Fruit fly (Drosophila melanogaster) whole organism, embryonic: ENCODE results near the gene CG14302.
A peak's percentile ranks its signal among the peaks of the same experiment; 100 is the strongest.

Experiments used
- CG10543 ChIP-seq: fragments of 200-800 bp; sonication (Bioruptor generic); optimal IDR thresholded peaks from 3 replicates; lab custom pipeline; 2017; ENCODE audit warnings: missing biosample characterization, mild to moderate bottlenecking, missing genetic modification characterization, moderate library complexity
- CG11456 ChIP-seq: fragments of 200-800 bp; sonication (Bioruptor generic); IDR thresholded peaks from 3 replicates; pipeline ENCODE4 v1.3.6; 2022; ENCODE audit warnings: missing biosample characterization, missing genetic modification characterization
- CG11723 ChIP-seq: fragments of 200-800 bp; sonication (Bioruptor generic); optimal IDR thresholded peaks from 2 replicates; lab custom pipeline; 2017; ENCODE audit warnings: missing biosample characterization, mild to moderate bottlenecking, missing genetic modification characterization
- CG13624 ChIP-seq: fragments of 200-800 bp; sonication (Bioruptor generic); optimal IDR thresholded peaks from 2 replicates; lab custom pipeline; 2016; ENCODE audit warnings: missing biosample characterization, missing genetic modification characterization
- CG14965 ChIP-seq: fragments of 200-800 bp; sonication (Bioruptor generic); optimal IDR thresholded peaks from 2 replicates; lab custom pipeline; 2016; ENCODE audit warnings: missing biosample characterization, missing genetic modification characterization, borderline replicate concordance
- CG16813 ChIP-seq: fragments of 200-800 bp; sonication (Bioruptor generic); IDR thresholded peaks from 3 replicates; pipeline ENCODE4 v1.3.6; 2022; ENCODE audit warnings: missing biosample characterization, missing genetic modification characterization; ENCODE audit not compliant: partially characterized antibody
- CG18599 ChIP-seq: fragments of 200-800 bp; sonication (Bioruptor generic); optimal IDR thresholded peaks from 3 replicates; lab custom pipeline; 2017; ENCODE audit warnings: missing biosample characterization, missing genetic modification characterization, mild to moderate bottlenecking, moderate library complexity, missing genetic modification reagents
- CG18619 ChIP-seq: fragments of 200-800 bp; sonication (Bioruptor generic); optimal IDR thresholded peaks from 3 replicates; lab custom pipeline; 2017; ENCODE audit warnings: missing biosample characterization, mild to moderate bottlenecking, missing genetic modification characterization
- CG2116 ChIP-seq: fragments of 200-800 bp; sonication (Bioruptor generic); optimal IDR thresholded peaks from 3 replicates; lab custom pipeline; 2018; ENCODE audit warnings: missing biosample characterization, mild to moderate bottlenecking, missing genetic modification characterization
- CG2120 ChIP-seq: fragments of 200-800 bp; sonication (Bioruptor generic); optimal IDR thresholded peaks from 3 replicates; lab custom pipeline; 2016; ENCODE audit warnings: missing biosample characterization, missing genetic modification characterization
- CG2199 ChIP-seq: fragments of 200-800 bp; sonication (Bioruptor generic); IDR thresholded peaks from 3 replicates; pipeline ENCODE4 v1.3.6; 2022; ENCODE audit warnings: missing biosample characterization, missing genetic modification characterization
- CG2889 ChIP-seq: fragments of 200-800 bp; sonication (Bioruptor generic); IDR thresholded peaks from 3 replicates; pipeline ENCODE4 v1.3.6; 2022; ENCODE audit warnings: missing biosample characterization, missing genetic modification characterization
- CG31365 ChIP-seq: fragments of 200-800 bp; sonication (Bioruptor generic); optimal IDR thresholded peaks from 2 replicates; lab custom pipeline; 2018; ENCODE audit warnings: missing biosample characterization, mild to moderate bottlenecking, missing genetic modification characterization
- CG31441 ChIP-seq: fragments of 200-800 bp; sonication (Bioruptor generic); IDR thresholded peaks from 2 replicates; pipeline ENCODE4 v1.3.6; 2022; ENCODE audit warnings: missing biosample characterization, missing genetic modification characterization
- CG32767 ChIP-seq: fragments of 200-800 bp; sonication (Bioruptor generic); IDR thresholded peaks from 2 replicates; pipeline ENCODE4 v1.3.6; 2022; ENCODE audit warnings: missing biosample characterization, missing genetic modification characterization
- CG33213 ChIP-seq: fragments of 200-800 bp; sonication (Bioruptor generic); optimal IDR thresholded peaks from 3 replicates; lab custom pipeline; 2016; ENCODE audit warnings: missing biosample characterization, missing genetic modification characterization
- CG42726 ChIP-seq: fragments of 200-800 bp; sonication (Bioruptor generic); IDR thresholded peaks from 2 replicates; pipeline ENCODE4 v1.3.6; 2022; ENCODE audit warnings: missing biosample characterization, missing genetic modification characterization; ENCODE audit not compliant: partially characterized antibody
- CG4282 ChIP-seq: fragments of 200-800 bp; sonication (Bioruptor generic); optimal IDR thresholded peaks from 2 replicates; lab custom pipeline; 2016; ENCODE audit warnings: missing biosample characterization, missing genetic modification characterization
- CG4328 ChIP-seq: fragments of 200-800 bp; sonication (Bioruptor generic); optimal IDR thresholded peaks from 3 replicates; lab custom pipeline; 2017; ENCODE audit warnings: missing biosample characterization, missing genetic modification reagents, missing genetic modification characterization
- CG8089 ChIP-seq: fragments of 200-800 bp; sonication (Bioruptor generic); optimal IDR thresholded peaks from 3 replicates; lab custom pipeline; 2016; ENCODE audit warnings: missing biosample characterization, missing genetic modification characterization
- CG8359 ChIP-seq: fragments of 200-800 bp; sonication (Bioruptor generic); optimal IDR thresholded peaks from 2 replicates; lab custom pipeline; 2017; ENCODE audit warnings: missing biosample characterization, mild to moderate bottlenecking, missing genetic modification characterization, borderline replicate concordance
- CG8478 ChIP-seq: fragments of >200 bp; optimal IDR thresholded peaks from 2 replicates; lab custom pipeline; 2018
- CG9609 ChIP-seq: fragments of 200-800 bp; sonication (Bioruptor generic); optimal IDR thresholded peaks from 3 replicates; lab custom pipeline; 2016; ENCODE audit warnings: missing biosample characterization, missing genetic modification characterization
- Chrac-16 ChIP-seq: fragments of 200-800 bp; sonication (Bioruptor generic); optimal IDR thresholded peaks from 3 replicates; lab custom pipeline; 2016; ENCODE audit warnings: missing biosample characterization, missing genetic modification characterization
- CkIIα-i1 ChIP-seq: fragments of 200-800 bp; sonication (Bioruptor generic); IDR thresholded peaks from 2 replicates; pipeline ENCODE4 v1.3.6; 2022; ENCODE audit warnings: missing biosample characterization, missing genetic modification characterization
- Dll ChIP-seq: fragments of 200-800 bp; sonication (Bioruptor generic); IDR thresholded peaks from 4 replicates; pipeline ENCODE4 v1.3.6; 2022; ENCODE audit warnings: missing biosample characterization, missing genetic modification characterization; ENCODE audit not compliant: partially characterized antibody
- Doc2 ChIP-seq: fragments of 200-800 bp; sonication (Bioruptor generic); IDR thresholded peaks from 2 replicates; pipeline ENCODE4 v1.3.6; 2022; ENCODE audit warnings: missing biosample characterization, missing genetic modification characterization
- Dp ChIP-seq: fragments of 200-800 bp; sonication (Bioruptor generic); optimal IDR thresholded peaks from 2 replicates; lab custom pipeline; 2018; ENCODE audit warnings: missing biosample characterization, mild to moderate bottlenecking, missing genetic modification characterization, moderate library complexity
- H2.0 ChIP-seq: fragments of 200-800 bp; sonication (Bioruptor generic); IDR thresholded peaks from 2 replicates; pipeline ENCODE4 v1.3.6; 2022; ENCODE audit warnings: missing biosample characterization, missing genetic modification characterization
- Hr3 ChIP-seq: fragments of 200-800 bp; sonication (Bioruptor generic); optimal IDR thresholded peaks from 3 replicates; lab custom pipeline; 2016; ENCODE audit warnings: missing biosample characterization, missing genetic modification characterization
- NK7.1 ChIP-seq: fragments of 200-800 bp; sonication (Bioruptor generic); optimal IDR thresholded peaks from 3 replicates; lab custom pipeline; 2016; ENCODE audit warnings: missing biosample characterization, missing genetic modification characterization
- Xbp1 ChIP-seq: fragments of 200-800 bp; sonication (Bioruptor generic); optimal IDR thresholded peaks from 3 replicates; lab custom pipeline; 2016; ENCODE audit warnings: missing biosample characterization, mild to moderate bottlenecking, missing genetic modification characterization
- YL-1 ChIP-seq: fragments of 200-800 bp; sonication (Bioruptor generic); optimal IDR thresholded peaks from 3 replicates; lab custom pipeline; 2017; ENCODE audit warnings: missing biosample characterization, mild to moderate bottlenecking, missing genetic modification characterization
- al ChIP-seq: fragments of 200-800 bp; sonication (Bioruptor generic); IDR thresholded peaks from 2 replicates; pipeline ENCODE4 v1.3.6; 2022; ENCODE audit warnings: missing biosample characterization, missing genetic modification characterization
- chinmo ChIP-seq: fragments of 200-800 bp; sonication (Bioruptor generic); IDR thresholded peaks from 4 replicates; pipeline ENCODE4 v1.3.6; 2022; ENCODE audit warnings: missing biosample characterization, missing genetic modification characterization; ENCODE audit not compliant: partially characterized antibody
- corto ChIP-seq: fragments of 200-800 bp; sonication (Bioruptor generic); optimal IDR thresholded peaks from 2 replicates; lab custom pipeline; 2016; ENCODE audit warnings: missing biosample characterization, mild to moderate bottlenecking, missing genetic modification characterization, moderate library complexity
- ems ChIP-seq: fragments of 200-800 bp; sonication (Bioruptor generic); optimal IDR thresholded peaks from 3 replicates; lab custom pipeline; 2016; ENCODE audit warnings: missing biosample characterization, missing genetic modification characterization
- gfzf ChIP-seq: fragments of 200-800 bp; sonication (Bioruptor generic); optimal IDR thresholded peaks from 2 replicates; lab custom pipeline; 2016; ENCODE audit warnings: missing biosample characterization, mild to moderate bottlenecking, missing genetic modification characterization, moderate library complexity
- hb ChIP-seq: fragments of 200-800 bp; sonication (Bioruptor generic); IDR thresholded peaks from 3 replicates; pipeline ENCODE4 v1.3.6; 2022; ENCODE audit warnings: missing biosample characterization, missing genetic modification characterization; ENCODE audit not compliant: partially characterized antibody
- lbe ChIP-seq: fragments of 200-800 bp; sonication (Bioruptor generic); optimal IDR thresholded peaks from 2 replicates; lab custom pipeline; 2016; ENCODE audit warnings: missing biosample characterization, mild to moderate bottlenecking, missing genetic modification characterization
- row ChIP-seq: fragments of 200-800 bp; sonication (Bioruptor generic); IDR thresholded peaks from 3 replicates; pipeline ENCODE4 v1.3.6; 2022; ENCODE audit warnings: missing biosample characterization, missing genetic modification characterization
- so ChIP-seq: fragments of 200-800 bp; sonication (Bioruptor generic); IDR thresholded peaks from 3 replicates; pipeline ENCODE4 v1.3.6; 2022; ENCODE audit warnings: missing biosample characterization, missing genetic modification characterization
- sr ChIP-seq: fragments of 200-800 bp; sonication (Bioruptor generic); IDR thresholded peaks from 3 replicates; pipeline ENCODE4 v1.3.6; 2022; ENCODE audit warnings: missing biosample characterization, missing genetic modification characterization
- stc ChIP-seq: fragments of 200-800 bp; sonication (Bioruptor generic); IDR thresholded peaks from 2 replicates; pipeline ENCODE4 v1.3.6; 2022; ENCODE audit warnings: missing biosample characterization, missing genetic modification characterization
- tll ChIP-seq, 2 experiments: fragments of 200-800 bp in 1 of 2; fragments of >200 bp in 1 of 2; sonication (Bioruptor generic) in 1 of 2; optimal IDR thresholded peaks; 2 replicates each; lab custom pipeline; 2017 to 2019; ENCODE audit warnings: missing biosample characterization in 2 of 2, missing genetic modification characterization in 2 of 2, mild to moderate bottlenecking in 1 of 2, moderate library complexity in 1 of 2
- toy ChIP-seq: fragments of 200-800 bp; sonication (Bioruptor generic); IDR thresholded peaks from 2 replicates; pipeline ENCODE4 v1.3.6; 2022; ENCODE audit warnings: missing biosample characterization, missing genetic modification characterization
- vfl ChIP-seq: fragments of 200-800 bp; sonication (Bioruptor generic); optimal IDR thresholded peaks from 2 replicates; lab custom pipeline; 2016; ENCODE audit warnings: missing biosample characterization, missing genetic modification characterization
- vvl ChIP-seq: fragments of 200-800 bp; sonication (Bioruptor generic); IDR thresholded peaks from 2 replicates; pipeline ENCODE4 v1.3.6; 2022; ENCODE audit warnings: missing biosample characterization, missing genetic modification characterization
- yki ChIP-seq: fragments of >200 bp; optimal IDR thresholded peaks from 3 replicates; lab custom pipeline; 2018

Gene CG14302

dm6 chr3R:18739978-18740954 is 7.8 kb downstream of the CG14302 start (continued):
- TF ChIP-seq Xbp1 (no peak), CG31441 (GFP tag; lab: Robert Waterston, UW) (no peak), CG2199 (GFP tag; lab: Robert Waterston, UW) (no peak), CG8359 (GFP tag; lab: Kevin White, UChicago) (no peak), stc (GFP tag; lab: Robert Waterston, UW) (no peak), CG42726 (GFP tag; lab: Robert Waterston, UW) (peak; percentile 56; the same call in 1 of the 2 replicates), lbe (GFP tag; lab: Kevin White, UChicago) (no peak), CG10543 (peak; percentile 70), al (no peak), CG9609 (GFP tag; lab: Kevin White, UChicago) (no peak), corto (GFP tag; lab: Kevin White, UChicago) (peak; percentile 8), gfzf (GFP tag; lab: Kevin White, UChicago) (no peak), YL-1 (GFP tag; lab: Kevin White, UChicago) (no peak), Dp (GFP tag; lab: Kevin White, UChicago) (no peak), CkIIα-i1 (no peak), CG16813 (no peak), row (GFP tag; lab: Robert Waterston, UW) (peak; percentile 89), CG2120 (GFP tag; lab: Kevin White, UChicago) (peak; percentile 17), Chrac-16 (GFP tag; lab: Kevin White, UChicago) (no peak), CG11456 (peak; percentile 41; the same call in 1 of the 3 replicates), CG11723 (GFP tag; lab: Kevin White, UChicago) (no peak), CG13624 (no peak), CG8478 (lab: Kevin White, UChicago) (no peak), CG4328 (GFP tag; lab: Kevin White, UChicago) (no peak), CG14965 (no peak), yki (lab: Kevin White, UChicago) (peak; percentile 42), Doc2 (GFP tag; lab: Robert Waterston, UW) (no peak), so (GFP tag; lab: Robert Waterston, UW) (0 out of 3 replicates have a peak, but pooled peaks have one; percentile 37), CG8089 (GFP tag; lab: Kevin White, UChicago) (no peak), H2.0 (GFP tag; lab: Robert Waterston, UW) (0 out of 2 replicates have a peak, but pooled peaks have one; percentile 6), tll (GFP tag; optimal IDR thresholded peaks at IDR 0.05; lab: Kevin White, UChicago) (no peak), vfl (peak; percentile 9), hb (GFP tag; lab: Robert Waterston, UW) (no peak), CG2889 (GFP tag; lab: Robert Waterston, UW) (no peak), CG18619 (GFP tag; lab: Kevin White, UChicago) (no peak), CG31365 (no peak), ems (GFP tag; lab: Kevin White, UChicago) (no peak), Dll (GFP tag; lab: Robert Waterston, UW) (peak; percentile 51; the same call in 3 of the 4 replicates), toy (GFP tag; lab: Robert Waterston, UW) (no peak; the same call in 1 of the 2 replicates), CG32767 (0 out of 2 replicates have a peak, but pooled peaks have one; percentile 18), CG4282 (no peak), chinmo (GFP tag; lab: Robert Waterston, UW) (peak; percentile 62; the same call in 2 of the 4 replicates), CG33213 (no peak), Hr3 (GFP tag; lab: Kevin White, UChicago) (no peak), sr (GFP tag; lab: Robert Waterston, UW) (peak; percentile 62), CG18599 (GFP tag; lab: Kevin White, UChicago) (peak; percentile 9), NK7.1 (no peak), CG2116 (GFP tag; lab: Kevin White, UChicago) (no peak), vvl (GFP tag; lab: Robert Waterston, UW) (peak; percentile 36; the same call in 1 of the 2 replicates)
